Fruit fly (Drosophila melanogaster) whole organism, embryonic: ENCODE results near the gene CSN1b.

ENCODE experiments used
- Asciz ChIP-seq: fragments of 200-800 bp; sonication (Bioruptor generic); optimal IDR thresholded peaks from 2 replicates; lab custom pipeline; 2017; ENCODE audit warnings: missing biosample characterization, mild to moderate bottlenecking, missing genetic modification characterization, missing genetic modification reagents
- CG10431 ChIP-seq: fragments of 200-800 bp; sonication (Bioruptor generic); optimal IDR thresholded peaks from 3 replicates; lab custom pipeline; 2018; ENCODE audit warnings: missing biosample characterization, mild to moderate bottlenecking, missing genetic modification characterization
- CG10654 ChIP-seq: fragments of 200-800 bp; sonication (Bioruptor generic); optimal IDR thresholded peaks from 2 replicates; lab custom pipeline; 2016; ENCODE audit warnings: missing biosample characterization, missing genetic modification characterization
- CG10959 ChIP-seq: fragments of 200-800 bp; sonication (Bioruptor generic); IDR thresholded peaks from 2 replicates; pipeline ENCODE4 v1.3.6; 2022; ENCODE audit warnings: missing biosample characterization, missing genetic modification characterization
- CG11398 ChIP-seq: fragments of 200-800 bp; sonication (Bioruptor generic); optimal IDR thresholded peaks from 2 replicates; lab custom pipeline; 2016; ENCODE audit warnings: missing biosample characterization, missing genetic modification characterization
- CG12236 ChIP-seq: fragments of 200-800 bp; sonication (Bioruptor generic); optimal IDR thresholded peaks from 2 replicates; lab custom pipeline; 2016; ENCODE audit warnings: missing biosample characterization, missing genetic modification characterization
- CG12299 ChIP-seq: fragments of 200-800 bp; sonication (Bioruptor generic); optimal IDR thresholded peaks from 2 replicates; lab custom pipeline; 2018; ENCODE audit warnings: missing biosample characterization, mild to moderate bottlenecking, missing genetic modification characterization
- CG13287 ChIP-seq: fragments of 200-800 bp; sonication (Bioruptor generic); IDR thresholded peaks from 2 replicates; pipeline ENCODE4 v1.3.6; 2022; ENCODE audit warnings: missing biosample characterization, missing genetic modification characterization; ENCODE audit not compliant: partially characterized antibody
- CG13424 ChIP-seq: fragments of 200-800 bp; sonication (Bioruptor generic); optimal IDR thresholded peaks from 2 replicates; lab custom pipeline; 2019; ENCODE audit warnings: missing biosample characterization, mild to moderate bottlenecking, missing genetic modification characterization, moderate library complexity
- CG14667 ChIP-seq: fragments of 200-800 bp; sonication (Bioruptor generic); IDR thresholded peaks from 2 replicates; pipeline ENCODE4 v1.3.6; 2022; ENCODE audit warnings: missing biosample characterization, missing genetic modification characterization
- CG15011 ChIP-seq: fragments of 200-800 bp; sonication (Bioruptor generic); optimal IDR thresholded peaks from 3 replicates; lab custom pipeline; 2018; ENCODE audit warnings: missing biosample characterization, mild to moderate bottlenecking, missing genetic modification characterization
- CG17612 ChIP-seq: fragments of 200-800 bp; sonication (Bioruptor generic); IDR thresholded peaks from 2 replicates; pipeline ENCODE4 v1.3.6; 2022; ENCODE audit warnings: missing biosample characterization, missing genetic modification characterization
- CG17829 ChIP-seq: fragments of 200-800 bp; optimal IDR thresholded peaks from 2 replicates; lab custom pipeline; 2019; ENCODE audit warnings: missing biosample characterization, mild to moderate bottlenecking, missing genetic modification characterization, moderate library complexity
- CG18476 ChIP-seq: fragments of 200-800 bp; sonication (Bioruptor generic); optimal IDR thresholded peaks from 2 replicates; lab custom pipeline; 2016; ENCODE audit warnings: missing biosample characterization, mild to moderate bottlenecking, missing genetic modification characterization
- CG18619 ChIP-seq: fragments of 200-800 bp; sonication (Bioruptor generic); optimal IDR thresholded peaks from 3 replicates; lab custom pipeline; 2017; ENCODE audit warnings: missing biosample characterization, mild to moderate bottlenecking, missing genetic modification characterization
- CG2889 ChIP-seq: fragments of 200-800 bp; sonication (Bioruptor generic); IDR thresholded peaks from 3 replicates; pipeline ENCODE4 v1.3.6; 2022; ENCODE audit warnings: missing biosample characterization, missing genetic modification characterization
- CG31441 ChIP-seq: fragments of 200-800 bp; sonication (Bioruptor generic); IDR thresholded peaks from 2 replicates; pipeline ENCODE4 v1.3.6; 2022; ENCODE audit warnings: missing biosample characterization, missing genetic modification characterization
- CG3163 ChIP-seq: fragments of 200-800 bp; sonication (Bioruptor generic); optimal IDR thresholded peaks from 3 replicates; lab custom pipeline; 2016; ENCODE audit warnings: missing biosample characterization, missing genetic modification characterization
- CG4282 ChIP-seq: fragments of 200-800 bp; sonication (Bioruptor generic); optimal IDR thresholded peaks from 2 replicates; lab custom pipeline; 2016; ENCODE audit warnings: missing biosample characterization, missing genetic modification characterization
- CG4328 ChIP-seq: fragments of 200-800 bp; sonication (Bioruptor generic); optimal IDR thresholded peaks from 3 replicates; lab custom pipeline; 2017; ENCODE audit warnings: missing biosample characterization, missing genetic modification reagents, missing genetic modification characterization
- CG4424 ChIP-seq: fragments of 200-800 bp; sonication (Bioruptor generic); optimal IDR thresholded peaks from 3 replicates; lab custom pipeline; 2016; ENCODE audit warnings: missing biosample characterization, missing genetic modification characterization
- CG8359 ChIP-seq: fragments of 200-800 bp; sonication (Bioruptor generic); optimal IDR thresholded peaks from 2 replicates; lab custom pipeline; 2017; ENCODE audit warnings: missing biosample characterization, mild to moderate bottlenecking, missing genetic modification characterization, borderline replicate concordance
- D19B ChIP-seq: fragments of 200-800 bp; sonication (Bioruptor generic); optimal IDR thresholded peaks from 2 replicates; lab custom pipeline; 2017; ENCODE audit warnings: missing biosample characterization, mild to moderate bottlenecking, missing genetic modification characterization
- Dek ChIP-seq: fragments of 200-800 bp; sonication (Bioruptor generic); optimal IDR thresholded peaks from 3 replicates; lab custom pipeline; 2019; ENCODE audit warnings: missing biosample characterization, mild to moderate bottlenecking, missing genetic modification characterization, moderate library complexity
- Doc3 ChIP-seq: fragments of 200-800 bp; sonication (Bioruptor generic); IDR thresholded peaks from 3 replicates; pipeline ENCODE4 v1.3.6; 2022; ENCODE audit warnings: missing biosample characterization, missing genetic modification characterization; ENCODE audit not compliant: partially characterized antibody
- HLH54F ChIP-seq: fragments of 200-800 bp; sonication (Bioruptor generic); optimal IDR thresholded peaks from 3 replicates; lab custom pipeline; 2016; ENCODE audit warnings: missing biosample characterization, missing genetic modification characterization
- Jarid2 ChIP-seq: fragments of 200-800 bp; sonication (Bioruptor generic); optimal IDR thresholded peaks from 3 replicates; lab custom pipeline; 2017; ENCODE audit warnings: mild to moderate bottlenecking, missing biosample characterization, missing genetic modification reagents, missing genetic modification characterization
- Lhr ChIP-seq: fragments of 200-800 bp; sonication (Bioruptor generic); optimal IDR thresholded peaks from 3 replicates; lab custom pipeline; 2017; ENCODE audit warnings: mild to moderate bottlenecking, missing biosample characterization, missing genetic modification reagents, missing genetic modification characterization
- NfI ChIP-seq: fragments of 200-800 bp; sonication (Bioruptor generic); optimal IDR thresholded peaks from 3 replicates; lab custom pipeline; 2018; ENCODE audit warnings: missing biosample characterization, mild to moderate bottlenecking, missing genetic modification characterization, moderate library complexity
- Pdp1 ChIP-seq, 2 experiments: fragments of 200-800 bp; sonication (Bioruptor generic); optimal IDR thresholded peaks; 3 replicates each; lab custom pipeline; 2016; ENCODE audit warnings: missing biosample characterization in 2 of 2, missing genetic modification characterization in 2 of 2, mild to moderate bottlenecking in 1 of 2, moderate library complexity in 1 of 2
- Poxn ChIP-seq: fragments of 200-800 bp; sonication (Bioruptor generic); IDR thresholded peaks from 2 replicates; pipeline ENCODE4 v1.3.6; 2022; ENCODE audit warnings: missing biosample characterization, missing genetic modification characterization
- Ravus ChIP-seq: fragments of 200-800 bp; sonication (Bioruptor generic); IDR thresholded peaks from 2 replicates; pipeline ENCODE4 v1.3.6; 2022; ENCODE audit warnings: missing biosample characterization, missing genetic modification characterization
- Ssrp ChIP-seq: fragments of 200-800 bp; sonication (Bioruptor generic); optimal IDR thresholded peaks from 2 replicates; lab custom pipeline; 2018; ENCODE audit warnings: missing biosample characterization, mild to moderate bottlenecking, missing genetic modification characterization, moderate library complexity
- Xrp1 ChIP-seq: fragments of 200-800 bp; sonication (Bioruptor generic); IDR thresholded peaks from 2 replicates; pipeline ENCODE4 v1.3.6; 2022; ENCODE audit warnings: missing biosample characterization, missing genetic modification characterization
- ato ChIP-seq: fragments of 200-800 bp; sonication (Bioruptor generic); IDR thresholded peaks from 2 replicates; pipeline ENCODE4 v1.3.6; 2022; ENCODE audit warnings: missing biosample characterization, missing genetic modification characterization; ENCODE audit not compliant: partially characterized antibody
- caup ChIP-seq: fragments of 200-800 bp; sonication (Bioruptor generic); optimal IDR thresholded peaks from 3 replicates; lab custom pipeline; 2017; ENCODE audit warnings: missing biosample characterization, mild to moderate bottlenecking, missing genetic modification characterization, moderate library complexity; ENCODE audit not compliant: severe bottlenecking
- chinmo ChIP-seq: fragments of 200-800 bp; sonication (Bioruptor generic); IDR thresholded peaks from 4 replicates; pipeline ENCODE4 v1.3.6; 2022; ENCODE audit warnings: missing biosample characterization, missing genetic modification characterization; ENCODE audit not compliant: partially characterized antibody
- crp ChIP-seq, 2 experiments: fragments of 200-800 bp; sonication (Bioruptor generic); optimal IDR thresholded peaks; 2 replicates in 1 of 2; 3 replicates in 1 of 2; lab custom pipeline; 2017; ENCODE audit warnings: missing biosample characterization in 2 of 2, missing genetic modification characterization in 2 of 2, mild to moderate bottlenecking in 1 of 2, moderate library complexity in 1 of 2
- dan ChIP-seq: fragments of 200-800 bp; sonication (Bioruptor generic); IDR thresholded peaks from 2 replicates; pipeline ENCODE4 v1.3.6; 2022; ENCODE audit warnings: missing biosample characterization, missing genetic modification characterization
- dm ChIP-seq: fragments of 200-800 bp; sonication (Bioruptor generic); optimal IDR thresholded peaks from 3 replicates; lab custom pipeline; 2016; ENCODE audit warnings: missing biosample characterization, missing genetic modification characterization
- exex ChIP-seq: fragments of 200-800 bp; sonication (Bioruptor generic); optimal IDR thresholded peaks from 4 replicates; lab custom pipeline; 2018; ENCODE audit warnings: missing biosample characterization, mild to moderate bottlenecking, missing genetic modification characterization, moderate library complexity
- fd64A ChIP-seq: fragments of 200-800 bp; sonication (Bioruptor generic); optimal IDR thresholded peaks from 3 replicates; lab custom pipeline; 2018; ENCODE audit warnings: missing biosample characterization, mild to moderate bottlenecking, missing genetic modification characterization
- fu2 ChIP-seq: fragments of 200-800 bp; sonication (Bioruptor generic); optimal IDR thresholded peaks from 2 replicates; lab custom pipeline; 2016; ENCODE audit warnings: missing biosample characterization, missing genetic modification characterization
- lilli ChIP-seq: fragments of 200-800 bp; sonication (Bioruptor generic); optimal IDR thresholded peaks from 3 replicates; lab custom pipeline; 2016; ENCODE audit warnings: missing biosample characterization, missing genetic modification characterization
- lola ChIP-seq, 3 experiments: fragments of >200 bp in 2 of 3; fragments of 200-800 bp in 1 of 3; sonication (Bioruptor generic) in 1 of 3; optimal IDR thresholded peaks; 2 replicates each; lab custom pipeline; 2017 to 2019; ENCODE audit warnings: missing biosample characterization in 3 of 3, missing genetic modification characterization in 3 of 3, mild to moderate bottlenecking in 1 of 3, moderate library complexity in 1 of 3
- maf-S ChIP-seq: fragments of 200-800 bp; sonication (Bioruptor generic); optimal IDR thresholded peaks from 2 replicates; lab custom pipeline; 2016; ENCODE audit warnings: missing biosample characterization, missing genetic modification characterization
- run ChIP-seq: fragments of 200-800 bp; sonication (Bioruptor generic); optimal IDR thresholded peaks from 3 replicates; lab custom pipeline; 2018; ENCODE audit warnings: missing biosample characterization, mild to moderate bottlenecking, missing genetic modification characterization
- sima ChIP-seq: fragments of 200-800 bp; sonication (Bioruptor generic); optimal IDR thresholded peaks from 2 replicates; lab custom pipeline; 2016; ENCODE audit warnings: missing biosample characterization, missing genetic modification characterization
- tgo ChIP-seq: fragments of 200-800 bp; sonication (Bioruptor generic); IDR thresholded peaks from 3 replicates; pipeline ENCODE4 v1.3.6; 2022; ENCODE audit warnings: missing biosample characterization, missing genetic modification characterization
- zfh1 ChIP-seq: fragments of 200-800 bp; sonication (Bioruptor generic); IDR thresholded peaks from 3 replicates; pipeline ENCODE4 v1.3.6; 2022; ENCODE audit warnings: missing biosample characterization, missing genetic modification characterization

CSN1b gene

dm6 chr3L:18870027-18870426, 34.7 kb downstream of the CSN1b start, which contains the start of gene Blos3 (continued):
- TF ChIP-seq Doc3 (GFP tag; lab: Robert Waterston, UW) (no peak), CG3163 (GFP tag; lab: Kevin White, UChicago) (peak; percentile 12), zfh1 (GFP tag; lab: Robert Waterston, UW) (0 out of 3 replicates have a peak, but pooled peaks have one; percentile 34), CG17829 (tag; lab: Kevin White, UChicago) (peak; percentile 45), Ravus (GFP tag; lab: Robert Waterston, UW) (no peak), CG10959 (no peak), caup (GFP tag; lab: Kevin White, UChicago) (peak; percentile 23), D19B (GFP tag; lab: Kevin White, UChicago) (no peak), fu2 (GFP tag; lab: Kevin White, UChicago) (peak; percentile 16), ato (GFP tag; lab: Robert Waterston, UW) (no peak), CG10431 (GFP tag; lab: Kevin White, UChicago) (no peak), NfI (GFP tag; lab: Kevin White, UChicago) (peak; percentile 55), Poxn (GFP tag; lab: Robert Waterston, UW) (no peak), dm (no peak), tgo (GFP tag; lab: Robert Waterston, UW) (no peak), CG31441 (no peak), Xrp1 (peak; percentile 40; the same call in 1 of the 2 replicates), maf-S (GFP tag; lab: Kevin White, UChicago) (peak; percentile 62), CG8359 (GFP tag; lab: Kevin White, UChicago) (no peak), CG12299 (tag; lab: Kevin White, UChicago) (no peak), CG4328 (GFP tag; lab: Kevin White, UChicago) (peak; percentile 17), Asciz (GFP tag; lab: Kevin White, UChicago) (peak; percentile 15), CG18476 (peak; percentile 21), crp (GFP tag; optimal IDR thresholded peaks at IDR 0.05; lab: Kevin White, UChicago) (peak in 1 of 2 experiments; percentile 35), fd64A (GFP tag; lab: Kevin White, UChicago) (no peak), CG14667 (GFP tag; lab: Robert Waterston, UW) (peak; percentile 4; the same call in 1 of the 2 replicates), chinmo (peak; percentile 69; the same call in 3 of the 4 replicates), lola (GFP tag; optimal IDR thresholded peaks at IDR 0.05; lab: Kevin White, UChicago) (peak in 1 of 3 experiments; percentile 26), CG10654 (peak; percentile 20), exex (tag; lab: Kevin White, UChicago) (no peak), Ssrp (peak; percentile 39), lilli (peak; percentile 70), Lhr (GFP tag; lab: Kevin White, UChicago) (no peak), CG4424 (GFP tag; lab: Kevin White, UChicago) (peak; percentile 29), Jarid2 (GFP tag; lab: Kevin White, UChicago) (no peak), Pdp1 (GFP tag; optimal IDR thresholded peaks at IDR 0.05; lab: Kevin White, UChicago) (peak in 1 of 2 experiments; percentile 49), CG13287 (GFP tag; lab: Robert Waterston, UW) (peak; percentile 33; the same call in 1 of the 2 replicates), HLH54F (GFP tag; lab: Kevin White, UChicago) (peak; percentile 19), CG12236 (GFP tag; lab: Kevin White, UChicago) (no peak), CG11398 (GFP tag; lab: Kevin White, UChicago) (no peak), CG4282 (GFP tag; lab: Kevin White, UChicago) (no peak), Dek (tag; lab: Kevin White, UChicago) (peak; percentile 3), CG18619 (GFP tag; lab: Kevin White, UChicago) (peak; percentile 0), CG2889 (GFP tag; lab: Robert Waterston, UW) (no peak), CG15011 (no peak), run (tag; lab: Kevin White, UChicago) (no peak), CG17612 (no peak), sima (peak; percentile 11), CG13424 (tag; lab: Kevin White, UChicago) (peak; percentile 46), dan (GFP tag; lab: Robert Waterston, UW) (no peak)
